Fruit fly (Drosophila melanogaster) whole organism, larva: ENCODE measurements around the gene PIG-B.

ENCODE experiments used
- noc ChIP-seq: fragments of 200-800 bp; sonication (Bioruptor generic); optimal IDR thresholded peaks from 3 replicates; lab custom pipeline; 2019; ENCODE audit warnings: missing biosample characterization, mild to moderate bottlenecking, missing genetic modification characterization, moderate library complexity

PIG-B gene

dm6 chr3L:3851048-3851447 lies 40.0 kb downstream of the PIG-B start:
- no peak for TF ChIP-seq noc (tag; lab: Kevin White, UChicago)

- TF ChIP-seq noc (tag; lab: Kevin White, UChicago), result no peak
These were observed 40.8 kb downstream of the PIG-B start for dm6 chr3L:3851847-3852246.

- TF ChIP-seq noc (tag; lab: Kevin White, UChicago), result no peak
These were observed 41.8 kb downstream of the PIG-B start for dm6 chr3L:3852842-3853241.

- no peak for TF ChIP-seq noc (tag; lab: Kevin White, UChicago)
These were observed 44.3 kb downstream of the PIG-B start for dm6 chr3L:3855194-3855980.

- TF ChIP-seq noc (tag; lab: Kevin White, UChicago), result no peak
These were observed 44.9 kb downstream of the PIG-B start for dm6 chr3L:3856004-3856403.

dm6 chr3L:3862504-3863380 lies 51.7 kb downstream of the PIG-B start:
- TF ChIP-seq noc (tag; lab: Kevin White, UChicago), result no peak

dm6 chr3L:3863462-3863861 lies 52.4 kb downstream of the PIG-B start:
- TF ChIP-seq noc (tag; lab: Kevin White, UChicago), result no peak
